Worm (Caenorhabditis elegans) whole organism, early embryonic: ENCODE data around the gene npr-12.

Experiments
- B0310.2 ChIP-seq: sonication (generic microtip); optimal IDR thresholded peaks from 2 replicates; lab custom pipeline; 2016; ENCODE audit warnings: mild to moderate bottlenecking, missing genetic modification characterization, missing compliant biosample characterization
- F13C5.2 ChIP-seq: sonication (generic microtip); optimal IDR thresholded peaks from 2 replicates; lab custom pipeline; 2017; ENCODE audit warnings: mild to moderate bottlenecking, missing genetic modification characterization, inconsistent platforms, missing compliant biosample characterization
- aly-1 ChIP-seq: sonication (generic microtip); optimal IDR thresholded peaks from 2 replicates; lab custom pipeline; 2016; ENCODE audit warnings: missing genetic modification characterization, missing compliant biosample characterization
- ama-1 ChIP-seq: fragments of 150-350 bp; optimal IDR thresholded peaks from 2 replicates; lab custom pipeline; 2014
- ceh-13 ChIP-seq: fragments of 200-800 bp; sonication (Bioruptor generic); optimal IDR thresholded peaks from 2 replicates; lab custom pipeline; 2018; ENCODE audit warnings: mild to moderate bottlenecking, missing genetic modification characterization, missing compliant biosample characterization
- ceh-36 ChIP-seq: sonication (generic microtip); optimal IDR thresholded peaks from 2 replicates; lab custom pipeline; 2016; ENCODE audit warnings: missing genetic modification characterization, inconsistent platforms, missing compliant biosample characterization
- ets-7 ChIP-seq: sonication (generic microtip); optimal IDR thresholded peaks from 2 replicates; lab custom pipeline; 2016; ENCODE audit warnings: missing genotype, missing genetic modification characterization, missing compliant biosample characterization
- flt-1 ChIP-seq: fragments of 200-800 bp; sonication (Bioruptor generic); IDR thresholded peaks from 2 replicates; pipeline ENCODE4 v1.3.6; 2022; ENCODE audit warnings: missing genetic modification characterization, missing compliant biosample characterization
- hmbx-1 ChIP-seq: sonication (generic microtip); optimal IDR thresholded peaks from 2 replicates; lab custom pipeline; 2016; ENCODE audit warnings: mild to moderate bottlenecking, missing genetic modification characterization, missing compliant biosample characterization
- hmg-4 ChIP-seq: fragments of 200-800 bp; sonication (Bioruptor generic); optimal IDR thresholded peaks from 2 replicates; lab custom pipeline; 2018; ENCODE audit warnings: mild to moderate bottlenecking, missing genetic modification characterization, missing compliant biosample characterization
- hnd-1 ChIP-seq: sonication (generic microtip); optimal IDR thresholded peaks from 2 replicates; lab custom pipeline; 2016; ENCODE audit warnings: missing genetic modification characterization, missing compliant biosample characterization
- pes-1 ChIP-seq: fragments of 200-800 bp; sonication (Bioruptor generic); IDR thresholded peaks from 2 replicates; pipeline ENCODE4 v1.3.6; 2022; ENCODE audit warnings: missing genetic modification reagents, missing genetic modification characterization, missing compliant biosample characterization
- scrt-1 ChIP-seq: fragments of 200-800 bp; sonication (Bioruptor generic); IDR thresholded peaks from 2 replicates; pipeline ENCODE4 v1.3.6; 2022; ENCODE audit warnings: missing genetic modification characterization, missing compliant biosample characterization
- sea-1 ChIP-seq: fragments of 200-800 bp; sonication (Bioruptor generic); conservative IDR thresholded peaks from 2 replicates; pipeline ENCODE4 v1.3.6; 2022; ENCODE audit warnings: missing genetic modification characterization, missing compliant biosample characterization
- tbx-11 ChIP-seq: fragments of 200-800 bp; sonication (Bioruptor generic); IDR thresholded peaks from 2 replicates; pipeline ENCODE4 v1.3.6; 2022; ENCODE audit warnings: missing genetic modification characterization, missing compliant biosample characterization
- tbx-37 ChIP-seq: fragments of 200-800 bp; sonication (Bioruptor generic); conservative IDR thresholded peaks from 2 replicates; pipeline ENCODE4 v1.3.6; 2022; ENCODE audit warnings: missing genetic modification reagents, missing genetic modification characterization, missing compliant biosample characterization
- tra-4 ChIP-seq: sonication (generic microtip); optimal IDR thresholded peaks from 2 replicates; lab custom pipeline; 2017; ENCODE audit warnings: missing genetic modification characterization, missing compliant biosample characterization

Gene npr-12

ce11 chrIV:6971213-6971612, 33.8 kb upstream of the npr-12 start, which contains the start of gene ZK381.62:
Gene ZK381.62 (minus strand): TSS chrIV:6971313.
- TF ChIP-seq F13C5.2 (no peak), hmg-4 (no peak), aly-1 (tag; lab: Kevin White, UChicago) (no peak), tbx-37 (no peak), sea-1 (no peak), ceh-13 (no peak), tra-4 (tag; lab: Kevin White, UChicago) (no peak), B0310.2 (tag; lab: Kevin White, UChicago) (no peak), tbx-11 (GFP tag; lab: Robert Waterston, UW) (no peak)

DNA sequence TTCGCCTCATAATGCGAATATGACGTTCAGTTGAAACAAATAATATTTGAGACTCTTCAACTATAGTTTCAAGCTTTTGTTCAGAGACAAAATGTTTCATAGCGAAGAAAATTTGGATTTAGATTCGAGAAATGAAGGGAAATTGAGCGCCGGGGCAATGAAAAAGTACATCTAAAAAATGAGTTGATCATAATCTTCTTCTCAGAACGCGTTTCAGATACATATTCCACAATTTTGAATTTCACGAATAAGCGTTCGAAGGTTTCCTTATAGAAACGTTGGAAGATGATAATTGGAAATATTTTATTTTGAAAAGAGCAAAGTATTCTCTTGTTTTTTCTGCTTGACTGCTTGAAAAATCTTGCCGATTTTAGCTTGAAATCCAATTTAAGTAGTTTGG, 32.8 kb upstream of the npr-12 start, which contains the start of gene ZK381.8:
Gene ZK381.8 (minus strand): TSS at position 101 of the 400 bp plus-strand sequence.
- TF ChIP-seq ets-7 (no peak), tra-4 (tag; lab: Kevin White, UChicago) (no peak), aly-1 (tag; lab: Kevin White, UChicago) (no peak), F13C5.2 (no peak), ama-1 (lab: Kevin White, UChicago) (no peak), sea-1 (no peak), tbx-11 (GFP tag; lab: Robert Waterston, UW) (no peak), B0310.2 (tag; lab: Kevin White, UChicago) (no peak), hmg-4 (no peak), scrt-1 (no peak), ceh-13 (no peak), tbx-37 (no peak), hmbx-1 (tag; lab: Kevin White, UChicago) (no peak)

ce11 chrIV:6965192-6965591, 27.7 kb upstream of the npr-12 start, which contains the start of gene ZK381.2:
Gene ZK381.2 (plus strand): TSS chrIV:6965492.
- TF ChIP-seq hmg-4 = no peak
- no peak for TF ChIP-seq ceh-36 (tag; lab: Kevin White, UChicago)
- no peak for TF ChIP-seq tra-4 (tag; lab: Kevin White, UChicago)
- TF ChIP-seq B0310.2 (tag; lab: Kevin White, UChicago) = no peak

ce11 chrIV:6964508-6964907, 27.1 kb upstream of the npr-12 start, which contains the start of gene B0478.3:
Gene B0478.3 (minus strand): TSS chrIV:6964608.
- TF ChIP-seq ets-7 = no peak
- no peak for TF ChIP-seq ceh-13
- no peak for TF ChIP-seq F13C5.2
- no peak for TF ChIP-seq hmbx-1 (tag; lab: Kevin White, UChicago)
- no peak for TF ChIP-seq hnd-1 (tag; lab: Kevin White, UChicago)
- TF ChIP-seq tbx-11 (GFP tag; lab: Robert Waterston, UW) = no peak
- TF ChIP-seq sea-1 = no peak
- TF ChIP-seq hmg-4 = no peak
- no peak for TF ChIP-seq ceh-36 (tag; lab: Kevin White, UChicago)
- no peak for TF ChIP-seq aly-1 (tag; lab: Kevin White, UChicago)
- no peak for TF ChIP-seq scrt-1
- TF ChIP-seq flt-1 = no peak
- TF ChIP-seq B0310.2 (tag; lab: Kevin White, UChicago) = no peak
- no peak for TF ChIP-seq ama-1 (lab: Kevin White, UChicago)
- TF ChIP-seq tbx-37 = no peak
- TF ChIP-seq tra-4 (tag; lab: Kevin White, UChicago) = no peak
- TF ChIP-seq pes-1 (GFP tag; lab: Robert Waterston, UW) = no peak

DNA sequence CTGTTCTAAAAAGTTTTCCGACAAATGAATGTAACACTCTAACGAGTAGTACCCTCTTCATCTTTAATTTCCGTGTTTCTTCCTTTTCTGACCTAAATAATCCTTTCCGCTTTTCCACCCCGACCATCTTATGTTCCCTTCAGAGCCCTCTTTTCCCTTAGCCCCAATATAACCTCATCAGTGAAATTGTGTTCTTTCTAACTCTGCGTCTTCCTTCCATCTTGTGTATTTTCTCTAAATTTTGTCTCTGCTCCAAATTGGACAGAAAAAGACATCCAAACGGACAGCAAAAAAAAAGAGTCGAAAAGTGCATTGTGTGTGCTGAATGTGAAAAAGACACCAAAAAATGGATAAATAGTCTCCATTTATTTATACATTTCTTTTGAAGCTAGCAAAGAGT, 22.0 kb upstream of the npr-12 start:
- TF ChIP-seq pes-1 (GFP tag; lab: Robert Waterston, UW) (no peak), ceh-13 (no peak), aly-1 (tag; lab: Kevin White, UChicago) (no peak), F13C5.2 (no peak), flt-1 (no peak), sea-1 (no peak), hmbx-1 (tag; lab: Kevin White, UChicago) (no peak), B0310.2 (tag; lab: Kevin White, UChicago) (no peak), ama-1 (lab: Kevin White, UChicago) (no peak), tbx-11 (GFP tag; lab: Robert Waterston, UW) (no peak), tbx-37 (no peak)

DNA sequence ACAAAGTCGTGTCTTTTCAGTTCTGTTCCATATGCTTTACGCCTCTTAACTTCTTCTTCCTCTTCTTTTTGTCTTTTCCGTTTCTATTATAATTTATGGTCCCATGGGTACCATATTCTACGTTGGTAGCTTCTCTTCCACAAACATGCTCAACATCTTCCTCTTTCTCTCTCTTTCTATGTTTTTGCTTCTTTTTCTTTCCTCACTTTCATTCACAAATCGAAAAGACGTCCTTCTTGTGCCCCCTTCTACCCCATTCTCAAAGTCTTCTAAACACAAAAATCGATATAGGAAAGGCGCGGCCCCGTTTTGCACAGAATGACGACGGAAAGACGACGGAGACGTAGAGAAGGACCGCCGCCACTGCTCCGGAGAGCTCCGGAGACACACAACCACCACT, 21.2 kb upstream of the npr-12 start:
- TF ChIP-seq F13C5.2 (no peak), flt-1 (no peak), tra-4 (tag; lab: Kevin White, UChicago) (no peak), B0310.2 (tag; lab: Kevin White, UChicago) (no peak), hnd-1 (tag; lab: Kevin White, UChicago) (no peak), pes-1 (GFP tag; lab: Robert Waterston, UW) (no peak), hmbx-1 (tag; lab: Kevin White, UChicago) (no peak), aly-1 (tag; lab: Kevin White, UChicago) (no peak), ets-7 (no peak)

- TF ChIP-seq F13C5.2 (no peak), B0310.2 (tag; lab: Kevin White, UChicago) (no peak), ets-7 (no peak), tbx-37 (no peak), aly-1 (tag; lab: Kevin White, UChicago) (no peak), ceh-13 (no peak), flt-1 (no peak), hnd-1 (tag; lab: Kevin White, UChicago) (no peak), ceh-36 (tag; lab: Kevin White, UChicago) (no peak)
Observed at ce11 chrIV:6957341-6957740, 19.9 kb upstream of the npr-12 start, which contains the start of gene jnk-1. Gene jnk-1 (plus strand): TSS chrIV:6957641.

ce11 chrIV:6956668-6957067, 19.2 kb upstream of the npr-12 start:
- no peak for TF ChIP-seq flt-1
- TF ChIP-seq B0310.2 (tag; lab: Kevin White, UChicago) = no peak
- no peak for TF ChIP-seq F13C5.2

ce11 chrIV:6954682-6955081, 17.2 kb upstream of the npr-12 start:
- TF ChIP-seq pes-1 (GFP tag; lab: Robert Waterston, UW) (no peak), aly-1 (tag; lab: Kevin White, UChicago) (no peak), hmbx-1 (tag; lab: Kevin White, UChicago) (no peak), tbx-11 (GFP tag; lab: Robert Waterston, UW) (no peak), sea-1 (no peak), F13C5.2 (no peak), tbx-37 (no peak), B0310.2 (tag; lab: Kevin White, UChicago) (no peak), ets-7 (no peak), tra-4 (tag; lab: Kevin White, UChicago) (no peak)
